Fruit fly (Drosophila melanogaster): ENCODE results near the gene CG11726.

DNA sequence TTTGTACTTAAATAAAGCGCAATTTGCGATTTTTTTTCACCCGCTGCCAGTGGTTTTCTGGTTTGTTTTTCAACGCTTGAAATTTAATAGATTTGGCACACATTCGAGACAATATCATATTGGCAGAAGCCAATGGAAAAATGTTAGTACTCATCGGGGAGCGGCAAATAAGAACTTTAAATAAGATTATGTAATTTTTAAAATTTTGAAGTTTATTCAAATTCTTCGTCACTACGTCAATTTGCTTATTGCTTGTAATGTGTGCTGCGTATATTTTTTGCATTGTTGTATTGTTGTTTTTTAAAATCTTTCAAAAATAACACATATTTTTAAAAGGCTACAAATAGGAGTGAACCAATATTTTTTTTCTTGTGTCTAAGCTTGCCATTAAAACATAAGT is 47.5 kb upstream of the CG11726 start:
- TF ChIP-seq CG8478 (optimal IDR thresholded peaks at IDR 0.05) (no peak), CTCF (optimal IDR thresholded peaks at IDR 0.05) (no peak)
